Worm (Caenorhabditis elegans): Measurements from ENCODE around the gene nhr-237.

DNA sequence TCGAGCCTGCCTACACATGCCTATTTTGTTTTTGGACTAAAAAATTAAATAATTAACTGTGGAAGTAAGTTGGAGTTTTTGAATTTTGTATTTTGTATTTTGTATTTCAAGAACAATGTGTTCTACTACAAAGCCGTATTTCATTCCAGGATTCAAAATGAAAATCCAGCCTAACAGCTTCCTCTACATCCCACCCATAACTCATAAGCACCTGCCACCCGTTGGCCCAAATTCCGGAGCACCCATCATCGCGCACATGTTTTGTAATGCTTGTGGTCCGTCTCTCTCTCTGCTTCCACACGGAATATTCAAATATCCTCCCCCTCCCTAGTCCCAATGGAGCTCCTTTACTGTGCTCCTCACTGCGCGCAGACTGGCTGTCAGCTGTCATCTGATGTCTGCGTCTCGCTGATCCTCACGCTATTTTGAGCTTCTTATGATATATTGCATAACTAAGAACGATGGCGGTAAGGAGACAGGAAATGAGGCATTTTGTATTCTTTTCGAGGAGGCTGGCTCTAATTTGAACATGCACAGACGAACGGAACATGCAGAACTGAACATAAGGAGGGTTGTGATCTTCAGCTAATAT lies 51.0 kb downstream of the nhr-237 start:
- TF ChIP-seq ztf-11 (tag; optimal IDR thresholded peaks at IDR 0.05) (no peak), zag-1 (tag; optimal IDR thresholded peaks at IDR 0.05) (no peak), egl-27 (tag; optimal IDR thresholded peaks at IDR 0.05) (no peak), mdl-1 (tag; optimal IDR thresholded peaks at IDR 0.05) (no peak)
